Fruit fly (Drosophila melanogaster) whole organism, embryonic: Measurements from ENCODE around the gene klg.

Experiments
- Bdp1 ChIP-seq: fragments of 200-800 bp; sonication (Bioruptor generic); optimal IDR thresholded peaks from 3 replicates; lab custom pipeline; 2016; ENCODE audit warnings: missing biosample characterization, missing genetic modification characterization
- C15 ChIP-seq: fragments of 200-800 bp; sonication (Bioruptor generic); IDR thresholded peaks from 3 replicates; pipeline ENCODE4 v1.3.6; 2022; ENCODE audit warnings: missing biosample characterization, missing genetic modification characterization
- CG10431 ChIP-seq: fragments of 200-800 bp; sonication (Bioruptor generic); optimal IDR thresholded peaks from 3 replicates; lab custom pipeline; 2018; ENCODE audit warnings: missing biosample characterization, mild to moderate bottlenecking, missing genetic modification characterization
- CG10979 ChIP-seq: fragments of 200-800 bp; sonication (Bioruptor generic); optimal IDR thresholded peaks from 2 replicates; lab custom pipeline; 2018; ENCODE audit warnings: missing biosample characterization, mild to moderate bottlenecking, missing genetic modification characterization, moderate library complexity
- CG11723 ChIP-seq: fragments of 200-800 bp; sonication (Bioruptor generic); optimal IDR thresholded peaks from 2 replicates; lab custom pipeline; 2017; ENCODE audit warnings: missing biosample characterization, mild to moderate bottlenecking, missing genetic modification characterization
- CG12942 ChIP-seq: fragments of 200-800 bp; sonication (Bioruptor generic); optimal IDR thresholded peaks from 3 replicates; lab custom pipeline; 2016; ENCODE audit warnings: missing biosample characterization, missing genetic modification characterization
- CG14014 ChIP-seq: fragments of 200-800 bp; sonication (Bioruptor generic); IDR thresholded peaks from 2 replicates; pipeline ENCODE4 v1.3.6; 2022; ENCODE audit warnings: missing biosample characterization, missing genetic modification characterization
- CG14965 ChIP-seq: fragments of 200-800 bp; sonication (Bioruptor generic); optimal IDR thresholded peaks from 2 replicates; lab custom pipeline; 2016; ENCODE audit warnings: missing biosample characterization, missing genetic modification characterization, borderline replicate concordance
- CG17802 ChIP-seq: fragments of 200-800 bp; sonication (Bioruptor generic); optimal IDR thresholded peaks from 2 replicates; lab custom pipeline; 2018; ENCODE audit warnings: missing biosample characterization, mild to moderate bottlenecking, missing genetic modification characterization, moderate library complexity
- CG17829 ChIP-seq: fragments of 200-800 bp; optimal IDR thresholded peaks from 2 replicates; lab custom pipeline; 2019; ENCODE audit warnings: missing biosample characterization, mild to moderate bottlenecking, missing genetic modification characterization, moderate library complexity
- CG2116 ChIP-seq: fragments of 200-800 bp; sonication (Bioruptor generic); optimal IDR thresholded peaks from 3 replicates; lab custom pipeline; 2018; ENCODE audit warnings: missing biosample characterization, mild to moderate bottlenecking, missing genetic modification characterization
- CG2120 ChIP-seq: fragments of 200-800 bp; sonication (Bioruptor generic); optimal IDR thresholded peaks from 3 replicates; lab custom pipeline; 2016; ENCODE audit warnings: missing biosample characterization, missing genetic modification characterization
- CG31365 ChIP-seq: fragments of 200-800 bp; sonication (Bioruptor generic); optimal IDR thresholded peaks from 2 replicates; lab custom pipeline; 2018; ENCODE audit warnings: missing biosample characterization, mild to moderate bottlenecking, missing genetic modification characterization
- CG3407 ChIP-seq: fragments of 200-800 bp; sonication (Bioruptor generic); optimal IDR thresholded peaks from 2 replicates; lab custom pipeline; 2018; ENCODE audit warnings: missing biosample characterization, mild to moderate bottlenecking, missing genetic modification characterization
- CG3847 ChIP-seq: fragments of 200-800 bp; sonication (Bioruptor generic); IDR thresholded peaks from 2 replicates; pipeline ENCODE4 v1.3.6; 2022; ENCODE audit warnings: missing biosample characterization, missing genetic modification characterization
- CG3995 ChIP-seq: fragments of 200-800 bp; sonication (Bioruptor generic); optimal IDR thresholded peaks from 3 replicates; lab custom pipeline; 2016; ENCODE audit warnings: missing biosample characterization, missing genetic modification characterization
- CG42726 ChIP-seq: fragments of 200-800 bp; sonication (Bioruptor generic); IDR thresholded peaks from 2 replicates; pipeline ENCODE4 v1.3.6; 2022; ENCODE audit warnings: missing biosample characterization, missing genetic modification characterization; ENCODE audit not compliant: partially characterized antibody
- CG6272 ChIP-seq: fragments of 200-800 bp; sonication (Bioruptor generic); IDR thresholded peaks from 2 replicates; pipeline ENCODE4 v1.3.6; 2022; ENCODE audit warnings: missing biosample characterization, missing genetic modification characterization
- CG6813 ChIP-seq: fragments of 200-800 bp; sonication (Bioruptor generic); optimal IDR thresholded peaks from 2 replicates; lab custom pipeline; 2017; ENCODE audit warnings: missing biosample characterization, missing genetic modification characterization, mild to moderate bottlenecking, moderate library complexity, missing genetic modification reagents
- CG7357 ChIP-seq: fragments of 200-800 bp; sonication (Bioruptor generic); IDR thresholded peaks from 3 replicates; pipeline ENCODE4 v1.3.6; 2022; ENCODE audit warnings: missing biosample characterization, missing genetic modification characterization
- D19B ChIP-seq: fragments of 200-800 bp; sonication (Bioruptor generic); optimal IDR thresholded peaks from 2 replicates; lab custom pipeline; 2017; ENCODE audit warnings: missing biosample characterization, mild to moderate bottlenecking, missing genetic modification characterization
- Lhr ChIP-seq: fragments of 200-800 bp; sonication (Bioruptor generic); optimal IDR thresholded peaks from 3 replicates; lab custom pipeline; 2017; ENCODE audit warnings: mild to moderate bottlenecking, missing biosample characterization, missing genetic modification reagents, missing genetic modification characterization
- Med ChIP-seq: fragments of 200-800 bp; sonication (Bioruptor generic); peaks from one replicate; lab custom pipeline; 2016; ENCODE audit warnings: missing biosample characterization, missing genetic modification characterization, mild to moderate bottlenecking, inconsistent platforms, moderate library complexity
- Mrtf ChIP-seq: fragments of 200-800 bp; sonication (Bioruptor generic); IDR thresholded peaks from 3 replicates; pipeline ENCODE4 v1.3.6; 2022; ENCODE audit warnings: missing biosample characterization, missing genetic modification characterization
- Ptx1 ChIP-seq: fragments of 200-800 bp; sonication (Bioruptor generic); IDR thresholded peaks from 2 replicates; pipeline ENCODE4 v1.3.6; 2022; ENCODE audit warnings: missing biosample characterization, missing genetic modification characterization
- Spps ChIP-seq: fragments of 200-800 bp; sonication (Bioruptor generic); optimal IDR thresholded peaks from 2 replicates; lab custom pipeline; 2018; ENCODE audit warnings: missing biosample characterization, mild to moderate bottlenecking, missing genetic modification characterization
- Taf1 ChIP-seq: fragments of 200-800 bp; sonication (Bioruptor generic); IDR thresholded peaks from 2 replicates; pipeline ENCODE4 v1.3.6; 2022; ENCODE audit warnings: missing biosample characterization, missing genetic modification characterization
- Usf ChIP-seq: fragments of 200-800 bp; sonication (Bioruptor generic); optimal IDR thresholded peaks from 2 replicates; lab custom pipeline; 2017; ENCODE audit warnings: missing genotype, missing biosample characterization, missing genetic modification characterization
- danr ChIP-seq: fragments of 200-800 bp; sonication (Bioruptor generic); IDR thresholded peaks from 2 replicates; pipeline ENCODE4 v1.3.6; 2022; ENCODE audit warnings: missing biosample characterization, missing genetic modification characterization
- grn ChIP-seq: fragments of 200-800 bp; sonication (Bioruptor generic); optimal IDR thresholded peaks from 3 replicates; lab custom pipeline; 2017; ENCODE audit warnings: missing biosample characterization, missing genetic modification characterization
- gsb ChIP-seq: fragments of 200-800 bp; sonication (Bioruptor generic); IDR thresholded peaks from 2 replicates; pipeline ENCODE4 v1.3.6; 2022; ENCODE audit warnings: missing biosample characterization, missing genetic modification characterization
- hth ChIP-seq: fragments of >200 bp; optimal IDR thresholded peaks from 2 replicates; lab custom pipeline; 2017; ENCODE audit warnings: inconsistent platforms
- jumu ChIP-seq: fragments of 200-800 bp; sonication (Bioruptor generic); optimal IDR thresholded peaks from 3 replicates; lab custom pipeline; 2016; ENCODE audit warnings: missing biosample characterization, missing genetic modification characterization
- klu ChIP-seq: fragments of 200-800 bp; sonication (Bioruptor generic); IDR thresholded peaks from 2 replicates; pipeline ENCODE4 v1.3.6; 2022; ENCODE audit warnings: missing biosample characterization, missing genetic modification characterization
- lilli ChIP-seq: fragments of 200-800 bp; sonication (Bioruptor generic); optimal IDR thresholded peaks from 3 replicates; lab custom pipeline; 2016; ENCODE audit warnings: missing biosample characterization, missing genetic modification characterization
- lola ChIP-seq, 3 experiments: fragments of >200 bp in 2 of 3; fragments of 200-800 bp in 1 of 3; sonication (Bioruptor generic) in 1 of 3; optimal IDR thresholded peaks; 2 replicates each; lab custom pipeline; 2017 to 2019; ENCODE audit warnings: missing biosample characterization in 3 of 3, missing genetic modification characterization in 3 of 3, mild to moderate bottlenecking in 1 of 3, moderate library complexity in 1 of 3
- pfk ChIP-seq: fragments of 200-800 bp; sonication (Bioruptor generic); optimal IDR thresholded peaks from 2 replicates; lab custom pipeline; 2018; ENCODE audit warnings: missing biosample characterization, mild to moderate bottlenecking, missing genetic modification characterization, moderate library complexity
- pros ChIP-seq: fragments of 200-800 bp; sonication (Bioruptor generic); optimal IDR thresholded peaks from 3 replicates; lab custom pipeline; 2019; ENCODE audit warnings: missing biosample characterization, mild to moderate bottlenecking, missing genetic modification characterization, moderate library complexity
- psq ChIP-seq: fragments of 200-800 bp; sonication (Bioruptor generic); optimal IDR thresholded peaks from 2 replicates; lab custom pipeline; 2017; ENCODE audit warnings: missing biosample characterization, missing genetic modification characterization
- ranshi ChIP-seq: fragments of 200-800 bp; sonication (Bioruptor generic); IDR thresholded peaks from 2 replicates; pipeline ENCODE4 v1.3.6; 2022; ENCODE audit warnings: missing biosample characterization, missing genetic modification characterization
- scrt ChIP-seq: fragments of 200-800 bp; sonication (Bioruptor generic); optimal IDR thresholded peaks from 2 replicates; lab custom pipeline; 2018; ENCODE audit warnings: missing biosample characterization, mild to moderate bottlenecking, missing genetic modification characterization, moderate library complexity
- sd ChIP-seq: fragments of 200-800 bp; sonication (Bioruptor generic); optimal IDR thresholded peaks from 3 replicates; lab custom pipeline; 2018; ENCODE audit warnings: missing biosample characterization, mild to moderate bottlenecking, missing genetic modification characterization, moderate library complexity
- sima ChIP-seq: fragments of 200-800 bp; sonication (Bioruptor generic); optimal IDR thresholded peaks from 2 replicates; lab custom pipeline; 2016; ENCODE audit warnings: missing biosample characterization, missing genetic modification characterization
- slbo ChIP-seq: fragments of 200-800 bp; sonication (Bioruptor generic); IDR thresholded peaks from 2 replicates; pipeline ENCODE4 v1.3.6; 2022; ENCODE audit warnings: missing biosample characterization, missing genetic modification characterization
- slou ChIP-seq: fragments of 200-800 bp; sonication (Bioruptor generic); optimal IDR thresholded peaks from 3 replicates; lab custom pipeline; 2016; ENCODE audit warnings: missing biosample characterization, missing genetic modification characterization
- tap ChIP-seq: fragments of 200-800 bp; optimal IDR thresholded peaks from 3 replicates; lab custom pipeline; 2019; ENCODE audit warnings: missing biosample characterization, mild to moderate bottlenecking, missing genetic modification characterization, moderate library complexity
- ttk ChIP-seq: fragments of 200-800 bp; sonication (Bioruptor generic); IDR thresholded peaks from 2 replicates; pipeline ENCODE4 v2.1.2; 2022; ENCODE audit warnings: missing biosample characterization, missing genetic modification characterization
- tup ChIP-seq: fragments of 200-800 bp; sonication (Bioruptor generic); optimal IDR thresholded peaks from 2 replicates; lab custom pipeline; 2016; ENCODE audit warnings: missing biosample characterization, mild to moderate bottlenecking, missing genetic modification characterization, moderate library complexity
- unc-4 ChIP-seq: fragments of 200-800 bp; sonication (Bioruptor generic); IDR thresholded peaks from 2 replicates; pipeline ENCODE4 v1.3.6; 2022; ENCODE audit warnings: missing biosample characterization, missing genetic modification characterization; ENCODE audit not compliant: partially characterized antibody
- zen ChIP-seq: fragments of 200-800 bp; sonication (Bioruptor generic); optimal IDR thresholded peaks from 3 replicates; lab custom pipeline; 2018; ENCODE audit warnings: missing biosample characterization, mild to moderate bottlenecking, missing genetic modification characterization, moderate library complexity
- zen2 ChIP-seq: fragments of 200-800 bp; sonication (Bioruptor generic); IDR thresholded peaks from 3 replicates; pipeline ENCODE4 v1.3.6; 2022; ENCODE audit warnings: missing biosample characterization, missing genetic modification characterization; ENCODE audit not compliant: partially characterized antibody
- zfh1 ChIP-seq: fragments of 200-800 bp; sonication (Bioruptor generic); IDR thresholded peaks from 3 replicates; pipeline ENCODE4 v1.3.6; 2022; ENCODE audit warnings: missing biosample characterization, missing genetic modification characterization

Gene klg

DNA sequence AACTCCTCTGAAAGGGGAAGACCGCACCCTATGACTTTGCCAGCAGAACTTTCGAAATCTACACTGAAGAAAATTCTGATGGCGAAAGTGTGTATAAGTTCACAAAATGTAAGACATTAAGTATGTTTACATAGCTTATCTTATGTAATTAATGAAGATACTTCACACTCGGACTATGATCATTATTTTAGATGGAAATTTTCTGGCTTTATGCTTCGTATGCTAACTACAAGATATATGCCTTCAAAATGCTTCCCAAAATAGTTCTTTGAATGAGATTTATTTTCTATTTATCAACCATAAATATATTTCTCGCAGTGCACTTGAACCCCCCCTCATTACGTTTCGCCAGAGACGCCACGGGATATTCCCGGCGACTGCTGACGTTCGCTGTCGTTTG, 20.7 kb upstream of the klg start (continued):
- TF ChIP-seq CG17802 (tag; lab: Kevin White, UChicago) (peak; percentile 6), CG12942 (GFP tag; lab: Kevin White, UChicago) (no peak), Lhr (peak; percentile 20), CG31365 (tag; lab: Kevin White, UChicago) (no peak), CG11723 (no peak), zfh1 (0 out of 3 replicates have a peak, but pooled peaks have one; percentile 44), CG42726 (GFP tag; lab: Robert Waterston, UW) (no peak), klu (GFP tag; lab: Robert Waterston, UW) (no peak), jumu (no peak), ranshi (GFP tag; lab: Robert Waterston, UW) (peak; percentile 26; the same call in 1 of the 2 replicates), grn (GFP tag; lab: Kevin White, UChicago) (no peak), Bdp1 (GFP tag; lab: Kevin White, UChicago) (no peak), pfk (GFP tag; lab: Kevin White, UChicago) (no peak), Usf (GFP tag; lab: Kevin White, UChicago) (no peak), Taf1 (GFP tag; lab: Robert Waterston, UW) (no peak), tap (peak; percentile 35), Mrtf (GFP tag; lab: Robert Waterston, UW) (no peak), CG3847 (GFP tag; lab: Robert Waterston, UW) (no peak), zen2 (GFP tag; lab: Robert Waterston, UW) (no peak), sima (GFP tag; lab: Kevin White, UChicago) (no peak), zen (tag; lab: Kevin White, UChicago) (peak; percentile 52), unc-4 (GFP tag; lab: Robert Waterston, UW) (no peak), slou (GFP tag; lab: Kevin White, UChicago) (no peak), gsb (GFP tag; lab: Robert Waterston, UW) (no peak), CG14014 (GFP tag; lab: Robert Waterston, UW) (no peak), Spps (peak; percentile 19), tup (GFP tag; lab: Kevin White, UChicago) (no peak), CG7357 (GFP tag; lab: Robert Waterston, UW) (no peak), CG14965 (GFP tag; lab: Kevin White, UChicago) (no peak), CG3995 (GFP tag; lab: Kevin White, UChicago) (no peak), D19B (GFP tag; lab: Kevin White, UChicago) (no peak), CG10431 (no peak), ttk (GFP tag; lab: Robert Waterston, UW) (no peak), Med (GFP tag; lab: Kevin White, UChicago) (peak; percentile 79), danr (GFP tag; lab: Robert Waterston, UW) (peak; percentile 39; the same call in 1 of the 2 replicates), C15 (no peak), CG2116 (GFP tag; lab: Kevin White, UChicago) (no peak), slbo (GFP tag; lab: Robert Waterston, UW) (0 out of 2 replicates have a peak, but pooled peaks have one; percentile 11), CG6813 (peak; percentile 23), hth (lab: Kevin White, UChicago) (no peak), lilli (GFP tag; lab: Kevin White, UChicago) (no peak), pros (GFP tag; lab: Kevin White, UChicago) (no peak), sd (no peak), lola (GFP tag; optimal IDR thresholded peaks at IDR 0.05; lab: Kevin White, UChicago) (peak in 1 of 3 experiments; percentile 68), psq (GFP tag; lab: Kevin White, UChicago) (no peak), scrt (GFP tag; lab: Kevin White, UChicago) (no peak), Ptx1 (peak; percentile 27; the same call in 1 of the 2 replicates), CG3407 (GFP tag; lab: Kevin White, UChicago) (peak; percentile 9), CG6272 (GFP tag; lab: Robert Waterston, UW) (no peak), CG17829 (tag; lab: Kevin White, UChicago) (peak; percentile 44), CG2120 (GFP tag; lab: Kevin White, UChicago) (peak; percentile 32), CG10979 (tag; lab: Kevin White, UChicago) (peak; percentile 75)
